Worm (Caenorhabditis elegans) whole organism, young adult: ENCODE results near the gene R11E3.2.

Source experiments
- F39B2.1 ChIP-seq: fragments of 200-800 bp; sonication (Bioruptor generic); IDR thresholded peaks from 2 replicates; pipeline ENCODE4 v1.3.6; 2022; ENCODE audit warnings: missing genetic modification reagents, missing genetic modification characterization, missing compliant biosample characterization
- ama-1 ChIP-seq, 3 experiments: fragments of 150-350 bp in 1 of 3; sonication (generic microtip) in 2 of 3; optimal IDR thresholded peaks; 2 replicates each; lab custom pipeline; 2014 to 2018; ENCODE audit warnings: missing biosample characterization in 2 of 3, missing genetic modification characterization in 2 of 3, missing genetic modification reagents in 2 of 3
- dox-1 ChIP-seq: fragments of 200-800 bp; sonication (Bioruptor generic); IDR thresholded peaks from 2 replicates; pipeline ENCODE4 v1.3.6; 2022; ENCODE audit warnings: missing genetic modification reagents, missing genetic modification characterization, missing compliant biosample characterization
- pbrm-1 ChIP-seq: fragments of 200-800 bp; sonication (Bioruptor generic); IDR thresholded peaks from 2 replicates; pipeline ENCODE4 v1.3.6; 2022; ENCODE audit warnings: missing genetic modification reagents, missing genetic modification characterization, missing compliant biosample characterization
- snpc-4 ChIP-seq, 5 experiments: fragments of 150-350 bp in 1 of 5; sonication (generic microtip) in 4 of 5; optimal IDR thresholded peaks; 2 replicates each; lab custom pipeline; 2014 to 2018; ENCODE audit warnings: missing genetic modification characterization in 5 of 5, missing biosample characterization in 3 of 5, antibody characterized with exemption in 2 of 5, mild to moderate bottlenecking in 2 of 5, missing compliant biosample characterization in 2 of 5, missing genotype in 2 of 5, moderate library complexity in 2 of 5, missing genetic modification reagents in 1 of 5
- tlf-1 ChIP-seq: fragments of 200-800 bp; sonication (Bioruptor generic); optimal IDR thresholded peaks from 2 replicates; lab custom pipeline; 2018; ENCODE audit warnings: mild to moderate bottlenecking, missing genetic modification characterization, missing compliant biosample characterization

DNA sequence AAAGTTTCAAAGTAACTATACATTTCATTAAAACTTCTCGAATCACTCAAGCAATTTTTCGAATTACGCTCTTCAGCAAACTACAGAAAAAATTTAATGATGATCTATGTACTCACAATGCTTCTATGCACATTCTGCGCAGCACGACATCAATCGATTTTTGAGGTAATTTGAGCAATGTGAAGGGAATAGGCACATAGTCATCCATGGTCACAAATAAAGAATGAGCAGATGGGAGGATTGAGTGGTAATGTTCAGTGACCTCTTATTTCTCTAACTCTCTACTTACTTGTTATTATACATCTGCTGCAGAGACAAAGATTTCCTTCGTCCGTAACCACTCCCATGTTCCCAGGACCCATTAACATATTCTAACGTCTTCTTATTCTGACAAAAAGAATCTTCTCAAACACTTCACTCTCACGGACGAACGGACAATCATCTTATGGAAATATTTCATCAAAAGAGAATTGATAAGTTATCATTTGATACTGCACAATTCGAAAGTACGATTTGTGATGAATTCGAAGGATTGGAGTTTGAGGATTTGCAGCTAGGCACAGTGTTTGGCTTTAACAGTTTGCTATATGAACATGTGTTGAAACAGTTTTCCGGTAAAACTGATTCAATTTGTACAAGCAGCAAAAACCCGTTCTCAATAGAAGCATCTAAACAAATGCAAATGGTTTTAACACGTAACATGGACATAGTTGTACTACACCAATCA, 15.8 kb upstream of the R11E3.2 start, which contains the start of the genes fbxb-77 and Y17G9B.11:
- TF ChIP-seq tlf-1 (GFP tag; lab: Kevin White, UChicago) (no peak), dox-1 (no peak), pbrm-1 (GFP tag; lab: Robert Waterston, UW) (no peak), snpc-4 (GFP tag; optimal IDR thresholded peaks at IDR 0.05; lab: Kevin White, UChicago) (no peak), snpc-4 (tag; optimal IDR thresholded peaks at IDR 0.05; lab: Kevin White, UChicago) (no peak), ama-1 (optimal IDR thresholded peaks at IDR 0.05; lab: Kevin White, UChicago) (no peak), ama-1 (GFP tag; optimal IDR thresholded peaks at IDR 0.05; lab: Kevin White, UChicago) (no peak), F39B2.1 (GFP tag; lab: Robert Waterston, UW) (no peak)
